Fruit fly (Drosophila melanogaster): ENCODE measurements around the gene CG5056.

- no peak for TF ChIP-seq cnc (optimal IDR thresholded peaks at IDR 0.05)
- TF ChIP-seq kay (GFP tag; ENCODE audit: borderline replicate concordance) = peak; percentile 86
- no peak for TF ChIP-seq toe (GFP tag; optimal IDR thresholded peaks at IDR 0.05)
- no peak for TF ChIP-seq Hr96 (GFP tag; optimal IDR thresholded peaks at IDR 0.05)
- TF ChIP-seq cic (GFP tag; optimal IDR thresholded peaks at IDR 0.05) = no peak
- no peak for TF ChIP-seq CG11617 (GFP tag; optimal IDR thresholded peaks at IDR 0.05)
- TF ChIP-seq ovo (GFP tag; optimal IDR thresholded peaks at IDR 0.05) = no peak
These were observed 37.4 kb downstream of the CG5056 start for dm6 chr2L:10403803-10404315.

All from whole organism, adult.